Worm (Caenorhabditis elegans): Measurements from ENCODE around the gene nhr-9.

Gene nhr-9

ce11 chrIII:7103940-7104440 lies 8.7 kb downstream of the nhr-9 start, which contains the start of gene cpg-2:
Gene cpg-2 (minus strand): TSS chrIII:7103990.
- TF ChIP-seq sptf-1 (tag; optimal IDR thresholded peaks at IDR 0.05) (no peak), ces-1 (GFP tag; optimal IDR thresholded peaks at IDR 0.05) (no peak), elt-1 (tag; optimal IDR thresholded peaks at IDR 0.05; ENCODE audit: borderline replicate concordance, insufficient read depth) (no peak), cnd-1 (tag; optimal IDR thresholded peaks at IDR 0.05) (no peak), tbx-8 (GFP tag; optimal IDR thresholded peaks at IDR 0.05) (no peak), nhr-12 (tag; optimal IDR thresholded peaks at IDR 0.05) (no peak), bed-3 (GFP tag; optimal IDR thresholded peaks at IDR 0.05) (no peak), unc-120 (tag; optimal IDR thresholded peaks at IDR 0.05; ENCODE audit: poor library complexity, severe bottlenecking) (no peak), elt-3 (tag; optimal IDR thresholded peaks at IDR 0.05) (no peak), ceh-83 (GFP tag; optimal IDR thresholded peaks at IDR 0.05) (no peak), flh-1 (GFP tag; optimal IDR thresholded peaks at IDR 0.05) (no peak), ceh-39 (tag; optimal IDR thresholded peaks at IDR 0.05) (no peak), ham-2 (GFP tag; optimal IDR thresholded peaks at IDR 0.05) (no peak), snpc-4 (tag; optimal IDR thresholded peaks at IDR 0.05) (no peak), unc-62 (GFP tag; optimal IDR thresholded peaks at IDR 0.05) (no peak), lin-13 (tag; optimal IDR thresholded peaks at IDR 0.05) (no peak), mep-1 (tag; optimal IDR thresholded peaks at IDR 0.05) (no peak), hlh-1 (tag; optimal IDR thresholded peaks at IDR 0.05) (no peak)

ce11 chrIII:7106854-7107253 lies 11.6 kb downstream of the nhr-9 start:
- TF ChIP-seq nhr-2 (tag; optimal IDR thresholded peaks at IDR 0.05): no peak
- TF ChIP-seq ceh-39 (tag; optimal IDR thresholded peaks at IDR 0.05): no peak
- TF ChIP-seq M03D4.4 (tag; optimal IDR thresholded peaks at IDR 0.05): no peak
- TF ChIP-seq nhr-28 (tag; optimal IDR thresholded peaks at IDR 0.05): no peak
- TF ChIP-seq zip-8 (tag; optimal IDR thresholded peaks at IDR 0.05): no peak
- no peak for TF ChIP-seq sem-2 (GFP tag; optimal IDR thresholded peaks at IDR 0.05)
- TF ChIP-seq ham-2 (GFP tag; optimal IDR thresholded peaks at IDR 0.05): no peak
- no peak for TF ChIP-seq snpc-4 (tag; optimal IDR thresholded peaks at IDR 0.05)
- TF ChIP-seq unc-39 (tag; optimal IDR thresholded peaks at IDR 0.05): no peak
- no peak for TF ChIP-seq bed-3 (GFP tag; optimal IDR thresholded peaks at IDR 0.05)
- TF ChIP-seq nhr-76 (tag; optimal IDR thresholded peaks at IDR 0.05): no peak
- no peak for TF ChIP-seq drap-1 (GFP tag; optimal IDR thresholded peaks at IDR 0.05)
- no peak for TF ChIP-seq elt-3 (tag; optimal IDR thresholded peaks at IDR 0.05)
- TF ChIP-seq blmp-1 (tag; optimal IDR thresholded peaks at IDR 0.05): no peak

DNA sequence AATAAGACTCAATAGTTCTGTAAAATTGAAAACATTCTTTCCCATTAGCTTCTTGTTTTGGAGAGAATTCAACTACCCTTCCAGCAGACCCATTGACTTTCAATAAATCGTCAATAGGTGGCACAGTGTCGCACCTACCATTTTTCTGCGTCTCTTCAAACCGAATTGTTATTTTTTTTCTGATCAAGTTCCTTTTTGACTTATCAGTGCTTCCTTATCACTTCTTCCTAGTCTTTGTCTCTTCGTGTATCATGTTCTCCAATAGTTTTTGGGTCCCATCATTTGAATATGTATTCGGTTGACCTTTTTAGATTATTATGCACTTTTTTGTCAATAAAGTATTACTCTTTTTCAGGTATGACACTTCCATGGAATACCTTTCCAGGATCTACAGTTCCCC lies 12.7 kb downstream of the nhr-9 start, which contains the start of gene odd-1:
Gene odd-1, plus strand, starts transcription at position 349 of the 400 bp plus-strand sequence.
- TF ChIP-seq unc-39 (tag; optimal IDR thresholded peaks at IDR 0.05) (no peak), zip-8 (tag; optimal IDR thresholded peaks at IDR 0.05) (no peak), ztf-11 (tag; optimal IDR thresholded peaks at IDR 0.05) (no peak), elt-3 (tag; optimal IDR thresholded peaks at IDR 0.05) (no peak), mls-2 (tag; optimal IDR thresholded peaks at IDR 0.05) (no peak), ces-1 (GFP tag; optimal IDR thresholded peaks at IDR 0.05) (no peak), nhr-28 (tag; optimal IDR thresholded peaks at IDR 0.05) (no peak), ceh-43 (GFP tag; optimal IDR thresholded peaks at IDR 0.05) (no peak), M03D4.4 (tag; optimal IDR thresholded peaks at IDR 0.05) (no peak), cnd-1 (tag; optimal IDR thresholded peaks at IDR 0.05) (no peak), ham-2 (GFP tag; optimal IDR thresholded peaks at IDR 0.05) (no peak), unc-62 (GFP tag; optimal IDR thresholded peaks at IDR 0.05) (no peak), hlh-1 (tag; optimal IDR thresholded peaks at IDR 0.05) (no peak), bed-3 (GFP tag; optimal IDR thresholded peaks at IDR 0.05) (no peak), lin-32 (GFP tag; optimal IDR thresholded peaks at IDR 0.05) (no peak), unc-120 (tag; optimal IDR thresholded peaks at IDR 0.05; ENCODE audit: poor library complexity, severe bottlenecking) (no peak), ceh-39 (tag; optimal IDR thresholded peaks at IDR 0.05) (no peak)

ce11 chrIII:7111793-7112192 lies 16.5 kb downstream of the nhr-9 start, which contains the start of gene B0280.7:
Gene B0280.7 (minus strand): TSS chrIII:7111893.
- no peak for TF ChIP-seq mls-2 (tag; optimal IDR thresholded peaks at IDR 0.05)
- TF ChIP-seq nhr-12 (tag; optimal IDR thresholded peaks at IDR 0.05): no peak
- TF ChIP-seq ham-2 (GFP tag; optimal IDR thresholded peaks at IDR 0.05): no peak
- TF ChIP-seq nhr-76 (tag; optimal IDR thresholded peaks at IDR 0.05): no peak

- TF ChIP-seq elt-3 (tag; optimal IDR thresholded peaks at IDR 0.05) (no peak), nhr-12 (tag; optimal IDR thresholded peaks at IDR 0.05) (no peak), hlh-1 (tag; optimal IDR thresholded peaks at IDR 0.05) (no peak), nhr-28 (tag; optimal IDR thresholded peaks at IDR 0.05) (no peak), zip-8 (tag; optimal IDR thresholded peaks at IDR 0.05) (no peak), nhr-237 (tag; optimal IDR thresholded peaks at IDR 0.05) (no peak), unc-120 (tag; optimal IDR thresholded peaks at IDR 0.05; ENCODE audit: poor library complexity, severe bottlenecking) (no peak), snpc-4 (tag; optimal IDR thresholded peaks at IDR 0.05) (no peak), bed-3 (GFP tag; optimal IDR thresholded peaks at IDR 0.05) (no peak), sem-2 (GFP tag; optimal IDR thresholded peaks at IDR 0.05) (no peak), ceh-39 (tag; optimal IDR thresholded peaks at IDR 0.05) (no peak), cnd-1 (tag; optimal IDR thresholded peaks at IDR 0.05) (no peak), elt-1 (tag; optimal IDR thresholded peaks at IDR 0.05; ENCODE audit: borderline replicate concordance, insufficient read depth) (no peak), lsy-2 (tag; optimal IDR thresholded peaks at IDR 0.05) (no peak), unc-39 (tag; optimal IDR thresholded peaks at IDR 0.05) (no peak), mls-2 (tag; optimal IDR thresholded peaks at IDR 0.05) (no peak)
Observed at ce11 chrIII:7112285-7112684, 17.0 kb downstream of the nhr-9 start.
